Fruit fly (Drosophila melanogaster) whole organism, prepupa: ENCODE measurements around the gene CG15142.

Source experiments
- Blimp-1 ChIP-seq: fragments of 200-800 bp; sonication (Bioruptor generic); optimal IDR thresholded peaks from 3 replicates; lab custom pipeline; 2017; ENCODE audit warnings: missing biosample characterization, missing genetic modification characterization, mild to moderate bottlenecking, moderate library complexity, missing genetic modification reagents
- CG10631 ChIP-seq: fragments of 200-800 bp; sonication (Bioruptor generic); optimal IDR thresholded peaks from 2 replicates; lab custom pipeline; 2016; ENCODE audit warnings: missing biosample characterization, missing genetic modification characterization
- CG10669 ChIP-seq: fragments of 200-800 bp; sonication (Bioruptor generic); optimal IDR thresholded peaks from 3 replicates; lab custom pipeline; 2018; ENCODE audit warnings: missing biosample characterization, mild to moderate bottlenecking, missing genetic modification characterization, moderate library complexity
- CG11902 ChIP-seq: fragments of 200-800 bp; sonication (Bioruptor generic); optimal IDR thresholded peaks from 3 replicates; lab custom pipeline; 2016; ENCODE audit warnings: missing biosample characterization, missing genetic modification characterization
- CG15336 ChIP-seq: fragments of 200-800 bp; sonication (Bioruptor generic); IDR thresholded peaks from 2 replicates; pipeline ENCODE4 v1.3.6; 2022; ENCODE audit warnings: missing biosample characterization, missing genetic modification characterization
- CG1621 ChIP-seq: fragments of 200-800 bp; sonication (Bioruptor generic); optimal IDR thresholded peaks from 3 replicates; lab custom pipeline; 2018; ENCODE audit warnings: missing biosample characterization, mild to moderate bottlenecking, missing genetic modification characterization
- CG16779 ChIP-seq: fragments of 200-800 bp; sonication (Bioruptor generic); optimal IDR thresholded peaks from 3 replicates; lab custom pipeline; 2017; ENCODE audit warnings: missing biosample characterization, mild to moderate bottlenecking, missing genetic modification characterization
- CG31627 ChIP-seq: fragments of 200-800 bp; sonication (Bioruptor generic); optimal IDR thresholded peaks from 3 replicates; lab custom pipeline; 2016; ENCODE audit warnings: missing biosample characterization, missing genetic modification characterization
- CG32006 ChIP-seq: fragments of 200-800 bp; sonication (Bioruptor generic); optimal IDR thresholded peaks from 3 replicates; lab custom pipeline; 2017; ENCODE audit warnings: missing biosample characterization, mild to moderate bottlenecking, missing genetic modification characterization
- CG34406 ChIP-seq: fragments of 200-800 bp; sonication (Bioruptor generic); optimal IDR thresholded peaks from 3 replicates; lab custom pipeline; 2016; ENCODE audit warnings: missing biosample characterization, missing genetic modification characterization
- CG3919 ChIP-seq: fragments of 200-800 bp; sonication (Bioruptor generic); optimal IDR thresholded peaks from 3 replicates; lab custom pipeline; 2016; ENCODE audit warnings: missing biosample characterization, missing genetic modification characterization
- CG4318 ChIP-seq: fragments of 200-800 bp; sonication (Bioruptor generic); optimal IDR thresholded peaks from 3 replicates; lab custom pipeline; 2017; ENCODE audit warnings: missing biosample characterization, mild to moderate bottlenecking, missing genetic modification characterization
- CG6163 ChIP-seq: fragments of 200-800 bp; sonication (Bioruptor generic); IDR thresholded peaks from 3 replicates; pipeline ENCODE4 v1.3.6; 2022; ENCODE audit warnings: missing biosample characterization, missing genetic modification characterization
- CG6276 ChIP-seq: fragments of 200-800 bp; sonication (Bioruptor generic); optimal IDR thresholded peaks from 2 replicates; lab custom pipeline; 2017; ENCODE audit warnings: missing biosample characterization, mild to moderate bottlenecking, missing genetic modification characterization
- CG6854 ChIP-seq: fragments of 200-800 bp; sonication (Bioruptor generic); optimal IDR thresholded peaks from 2 replicates; lab custom pipeline; 2017; ENCODE audit warnings: missing biosample characterization, mild to moderate bottlenecking, missing genetic modification characterization
- CG8119 ChIP-seq: fragments of 200-800 bp; sonication (Bioruptor generic); IDR thresholded peaks from 3 replicates; pipeline ENCODE4 v1.3.6; 2022; ENCODE audit warnings: missing biosample characterization, missing genetic modification characterization
- CG8319 ChIP-seq: fragments of 200-800 bp; sonication (Bioruptor generic); optimal IDR thresholded peaks from 3 replicates; lab custom pipeline; 2016; ENCODE audit warnings: missing biosample characterization, missing genetic modification characterization
- CG8632 ChIP-seq: fragments of 200-800 bp; sonication (Bioruptor generic); optimal IDR thresholded peaks from 3 replicates; lab custom pipeline; 2016; ENCODE audit warnings: missing biosample characterization, missing genetic modification characterization
- CG9139 ChIP-seq: fragments of 200-800 bp; sonication (Bioruptor generic); optimal IDR thresholded peaks from 3 replicates; lab custom pipeline; 2017; ENCODE audit warnings: missing biosample characterization, mild to moderate bottlenecking, missing genetic modification characterization
- Eip75B ChIP-seq: fragments of 200-800 bp; sonication (Bioruptor generic); optimal IDR thresholded peaks from 3 replicates; lab custom pipeline; 2016; ENCODE audit warnings: missing biosample characterization, missing genetic modification characterization
- Eip78C ChIP-seq: fragments of 200-800 bp; sonication (Bioruptor generic); peaks from one replicate; lab custom pipeline; 2016; ENCODE audit warnings: missing biosample characterization, missing genetic modification characterization
- Eip93F ChIP-seq: fragments of 200-800 bp; sonication (Bioruptor generic); optimal IDR thresholded peaks from 2 replicates; lab custom pipeline; 2016; ENCODE audit warnings: missing biosample characterization, mild to moderate bottlenecking, missing genetic modification characterization
- Ets21C ChIP-seq: fragments of 200-800 bp; sonication (Bioruptor generic); optimal IDR thresholded peaks from 3 replicates; lab custom pipeline; 2016; ENCODE audit warnings: missing biosample characterization, missing genetic modification characterization
- Ets96B ChIP-seq: fragments of 200-800 bp; optimal IDR thresholded peaks from 2 replicates; lab custom pipeline; 2019; ENCODE audit warnings: missing biosample characterization, mild to moderate bottlenecking, missing genetic modification characterization, moderate library complexity
- Gug ChIP-seq: fragments of 200-800 bp; sonication (Bioruptor generic); IDR thresholded peaks from 2 replicates; pipeline ENCODE4 v1.3.6; 2022; ENCODE audit warnings: missing biosample characterization, missing genetic modification characterization
- Hr38 ChIP-seq: sonication (Bioruptor generic); optimal IDR thresholded peaks from 2 replicates; lab custom pipeline; 2016; ENCODE audit warnings: missing biosample characterization, missing genetic modification characterization
- Hr39 ChIP-seq: fragments of 200-800 bp; sonication (Bioruptor generic); optimal IDR thresholded peaks from 2 replicates; lab custom pipeline; 2016; ENCODE audit warnings: missing biosample characterization, missing genetic modification characterization
- Hr4 ChIP-seq: fragments of 200-800 bp; sonication (Bioruptor generic); optimal IDR thresholded peaks from 3 replicates; lab custom pipeline; 2016; ENCODE audit warnings: missing biosample characterization, missing genetic modification characterization
- Lpt ChIP-seq: fragments of 200-800 bp; sonication (Bioruptor generic); optimal IDR thresholded peaks from 3 replicates; lab custom pipeline; 2016; ENCODE audit warnings: missing biosample characterization, missing genetic modification characterization
- Met ChIP-seq: fragments of 200-800 bp; sonication (Bioruptor generic); optimal IDR thresholded peaks from 3 replicates; lab custom pipeline; 2016; ENCODE audit warnings: missing biosample characterization, missing genetic modification characterization
- OdsH ChIP-seq: fragments of 200-800 bp; sonication (Bioruptor generic); optimal IDR thresholded peaks from 3 replicates; lab custom pipeline; 2016; ENCODE audit warnings: missing biosample characterization, missing genetic modification characterization
- Sox102F ChIP-seq: fragments of 200-800 bp; sonication (Bioruptor generic); optimal IDR thresholded peaks from 2 replicates; lab custom pipeline; 2016; ENCODE audit warnings: missing biosample characterization, mild to moderate bottlenecking, missing genetic modification characterization
- Sox14 ChIP-seq: fragments of 200-800 bp; sonication (Bioruptor generic); optimal IDR thresholded peaks from 3 replicates; lab custom pipeline; 2016; ENCODE audit warnings: missing biosample characterization, missing genetic modification characterization
- Sox15 ChIP-seq: fragments of 200-800 bp; sonication (Bioruptor generic); optimal IDR thresholded peaks from 3 replicates; lab custom pipeline; 2016; ENCODE audit warnings: missing biosample characterization, missing genetic modification characterization
- achi ChIP-seq: fragments of 200-800 bp; sonication (Bioruptor generic); optimal IDR thresholded peaks from 3 replicates; lab custom pipeline; 2016; ENCODE audit warnings: missing biosample characterization, missing genetic modification characterization
- cyc ChIP-seq: fragments of 200-800 bp; sonication (Bioruptor generic); optimal IDR thresholded peaks from 3 replicates; lab custom pipeline; 2016; ENCODE audit warnings: missing biosample characterization, missing genetic modification characterization
- dac ChIP-seq: fragments of 200-800 bp; sonication (Bioruptor generic); optimal IDR thresholded peaks from 2 replicates; lab custom pipeline; 2017; ENCODE audit warnings: missing biosample characterization, mild to moderate bottlenecking, missing genetic modification characterization
- dsx ChIP-seq: fragments of 200-800 bp; optimal IDR thresholded peaks from 3 replicates; lab custom pipeline; 2019; ENCODE audit warnings: missing biosample characterization, mild to moderate bottlenecking, missing genetic modification characterization, moderate library complexity; ENCODE audit not compliant: poor library complexity, severe bottlenecking
- esn ChIP-seq: fragments of 200-800 bp; sonication (Bioruptor generic); optimal IDR thresholded peaks from 2 replicates; lab custom pipeline; 2016; ENCODE audit warnings: missing biosample characterization, mild to moderate bottlenecking, missing genetic modification characterization, moderate library complexity
- fd59A ChIP-seq: fragments of 200-800 bp; sonication (Bioruptor generic); optimal IDR thresholded peaks from 2 replicates; lab custom pipeline; 2017; ENCODE audit warnings: missing biosample characterization, mild to moderate bottlenecking, missing genetic modification characterization, missing genetic modification reagents
- fd85E ChIP-seq: fragments of 200-800 bp; sonication (Bioruptor generic); optimal IDR thresholded peaks from 3 replicates; lab custom pipeline; 2016; ENCODE audit warnings: missing biosample characterization, missing genetic modification characterization
- fkh ChIP-seq: fragments of 200-800 bp; sonication (Bioruptor generic); optimal IDR thresholded peaks from 3 replicates; lab custom pipeline; 2017; ENCODE audit warnings: missing biosample characterization, mild to moderate bottlenecking, missing genetic modification characterization, moderate library complexity
- net ChIP-seq: fragments of 200-800 bp; sonication (Bioruptor generic); optimal IDR thresholded peaks from 3 replicates; lab custom pipeline; 2016; ENCODE audit warnings: missing biosample characterization, missing genetic modification characterization
- pdm3 ChIP-seq: fragments of 200-800 bp; sonication (Bioruptor generic); optimal IDR thresholded peaks from 3 replicates; lab custom pipeline; 2016; ENCODE audit warnings: missing biosample characterization, missing genetic modification characterization
- spab ChIP-seq: fragments of 200-800 bp; sonication (Bioruptor generic); optimal IDR thresholded peaks from 2 replicates; lab custom pipeline; 2017; ENCODE audit warnings: missing biosample characterization, mild to moderate bottlenecking, missing genetic modification characterization, missing genetic modification reagents
- svp ChIP-seq: fragments of 200-800 bp; sonication (Bioruptor generic); peaks from one replicate; lab custom pipeline; 2016; ENCODE audit warnings: missing biosample characterization, missing genetic modification characterization
- topi ChIP-seq: fragments of 200-800 bp; sonication (Bioruptor generic); optimal IDR thresholded peaks from 3 replicates; lab custom pipeline; 2016; ENCODE audit warnings: missing biosample characterization, missing genetic modification characterization
- vri ChIP-seq: fragments of 200-800 bp; sonication (Bioruptor generic); optimal IDR thresholded peaks from 3 replicates; lab custom pipeline; 2016; ENCODE audit warnings: missing biosample characterization, mild to moderate bottlenecking, missing genetic modification characterization

The CG15142 gene

DNA sequence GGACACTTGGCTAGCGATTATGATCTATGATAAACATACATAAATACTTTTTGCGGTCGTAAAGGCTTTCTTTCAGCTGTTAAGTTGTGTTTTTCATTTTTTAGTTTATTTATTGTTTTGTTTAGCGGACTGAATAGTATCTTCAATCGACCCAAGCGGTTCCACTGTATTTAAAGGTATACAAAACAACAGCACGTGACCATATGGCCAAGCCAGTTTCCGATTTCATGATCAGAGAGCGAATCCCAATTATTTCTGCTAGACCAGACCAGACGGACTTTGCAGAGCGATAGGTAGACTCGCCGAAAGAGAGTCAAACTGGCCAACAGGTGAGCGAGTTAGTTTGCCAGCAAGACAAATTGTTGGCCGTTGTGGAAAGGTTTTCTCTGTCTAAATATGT, 27.1 kb downstream of the CG15142 start, which contains the start of gene Sgt:
Gene Sgt, plus strand, starts transcription at position 80 of the 400 bp plus-strand sequence.
- TF ChIP-seq CG6854 (GFP tag; lab: Kevin White, UChicago) (no peak), CG6276 (GFP tag; lab: Kevin White, UChicago) (no peak), CG15336 (GFP tag; lab: Robert Waterston, UW) (0 out of 2 replicates have a peak, but pooled peaks have one; percentile 24)

DNA sequence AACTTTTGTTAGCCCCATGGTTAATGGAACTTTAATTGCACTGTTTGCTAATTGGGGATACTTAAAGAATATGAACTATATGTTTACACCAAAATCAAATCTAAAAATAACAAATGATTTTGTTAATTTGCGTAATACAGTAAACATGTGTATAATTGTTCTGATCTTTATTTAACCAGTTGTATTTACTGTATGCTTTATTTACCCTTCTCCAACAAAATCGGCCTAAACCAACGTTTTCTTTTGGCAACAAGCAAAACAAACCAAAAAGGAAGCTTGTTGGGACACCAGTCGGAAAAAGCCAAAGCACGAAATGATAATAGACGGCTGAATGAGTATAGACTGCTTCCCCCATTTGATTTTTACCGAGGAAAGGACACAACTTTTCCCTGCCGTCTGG, 28.0 kb downstream of the CG15142 start:
- TF ChIP-seq fkh = peak; percentile 76
- no peak for TF ChIP-seq Gug (GFP tag; lab: Robert Waterston, UW)
- TF ChIP-seq vri (GFP tag; lab: Kevin White, UChicago) = peak; percentile 19

dm6 chr2L:17466950-17467349, 31.7 kb downstream of the CG15142 start:
- peak; percentile 24 for TF ChIP-seq CG8632
- peak; percentile 26 for TF ChIP-seq esn (GFP tag; lab: Kevin White, UChicago)
- peak; percentile 12 for TF ChIP-seq CG10669 (GFP tag; lab: Kevin White, UChicago)
- TF ChIP-seq dac (GFP tag; lab: Kevin White, UChicago) = no peak
- peak; percentile 63 for TF ChIP-seq Lpt (GFP tag; lab: Kevin White, UChicago)
- TF ChIP-seq CG34406 (GFP tag; lab: Kevin White, UChicago) = no peak
- TF ChIP-seq Eip93F (GFP tag; lab: Kevin White, UChicago) = no peak
- no peak for TF ChIP-seq Hr38
- no peak for TF ChIP-seq Sox102F (GFP tag; lab: Kevin White, UChicago)
- peak; percentile 75 for TF ChIP-seq CG15336 (GFP tag; lab: Robert Waterston, UW)
- TF ChIP-seq fd59A (GFP tag; lab: Kevin White, UChicago) = no peak
- peak; percentile 17 for TF ChIP-seq CG31627 (GFP tag; lab: Kevin White, UChicago)
- no peak for TF ChIP-seq dsx (GFP tag; lab: Kevin White, UChicago)
- no peak for TF ChIP-seq CG16779 (tag; lab: Kevin White, UChicago)
- TF ChIP-seq Sox14 (GFP tag; lab: Kevin White, UChicago) = peak; percentile 46
- no peak for TF ChIP-seq svp (GFP tag; lab: Kevin White, UChicago)
- no peak for TF ChIP-seq Ets21C
- no peak for TF ChIP-seq Hr39 (GFP tag; lab: Kevin White, UChicago)
- peak; percentile 46 for TF ChIP-seq OdsH (GFP tag; lab: Kevin White, UChicago)
- TF ChIP-seq fd85E (GFP tag; lab: Kevin White, UChicago) = no peak
- no peak for TF ChIP-seq vri (GFP tag; lab: Kevin White, UChicago)
- peak; percentile 46 for TF ChIP-seq CG10631
- TF ChIP-seq Ets96B (tag; lab: Kevin White, UChicago) = peak; percentile 6
- TF ChIP-seq Gug (GFP tag; lab: Robert Waterston, UW) = peak; percentile 39
- no peak for TF ChIP-seq fkh
- peak; percentile 65 for TF ChIP-seq CG32006 (GFP tag; lab: Kevin White, UChicago)
- no peak for TF ChIP-seq Blimp-1 (GFP tag; lab: Kevin White, UChicago)
- no peak for TF ChIP-seq CG8319 (GFP tag; lab: Kevin White, UChicago)
- TF ChIP-seq Eip75B = peak; percentile 49
- TF ChIP-seq CG6854 (GFP tag; lab: Kevin White, UChicago) = no peak
- TF ChIP-seq pdm3 = peak; percentile 49
- no peak for TF ChIP-seq Met (GFP tag; lab: Kevin White, UChicago)
- TF ChIP-seq CG1621 (tag; lab: Kevin White, UChicago) = no peak
- no peak for TF ChIP-seq spab (GFP tag; lab: Kevin White, UChicago)
- TF ChIP-seq achi (GFP tag; lab: Kevin White, UChicago) = peak; percentile 34
- TF ChIP-seq CG6276 (GFP tag; lab: Kevin White, UChicago) = peak; percentile 39
- no peak for TF ChIP-seq Sox15 (GFP tag; lab: Kevin White, UChicago)
- TF ChIP-seq CG9139 = no peak
- TF ChIP-seq net = no peak
- TF ChIP-seq CG3919 (GFP tag; lab: Kevin White, UChicago) = peak; percentile 2
- peak; percentile 58 for TF ChIP-seq Hr4
- no peak for TF ChIP-seq CG4318 (GFP tag; lab: Kevin White, UChicago)
- no peak for TF ChIP-seq cyc (GFP tag; lab: Kevin White, UChicago)
- peak; percentile 73 for TF ChIP-seq CG8119 (GFP tag; lab: Robert Waterston, UW)
- peak; percentile 84 for TF ChIP-seq Eip78C (GFP tag; lab: Kevin White, UChicago)
- TF ChIP-seq topi (GFP tag; lab: Kevin White, UChicago) = no peak
- peak; percentile 42; the same call in 1 of the 3 replicates for TF ChIP-seq CG6163
- TF ChIP-seq CG11902 (GFP tag; lab: Kevin White, UChicago) = no peak
